Worm (Caenorhabditis elegans): Measurements from ENCODE around the gene C48D1.9.

C48D1.9 gene

DNA sequence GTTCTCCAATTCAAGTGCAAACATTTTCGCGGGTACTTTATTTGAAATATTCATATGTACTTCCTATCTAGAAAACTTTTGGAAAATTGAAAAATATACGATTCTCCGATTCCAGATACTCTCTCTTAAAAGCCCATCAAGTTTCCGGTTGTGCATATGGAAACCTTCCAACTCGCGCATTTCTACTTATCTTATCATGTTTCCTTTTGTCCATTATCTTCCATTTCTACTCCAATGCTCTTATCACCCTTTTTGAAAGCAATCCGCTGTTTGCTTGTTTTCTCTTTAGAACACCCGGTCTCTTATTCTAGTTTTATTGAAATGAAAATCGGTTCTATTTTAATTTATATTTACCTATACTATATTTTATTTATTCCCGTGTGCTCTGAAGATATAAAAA is 12.2 kb upstream of the C48D1.9 start, which contains the start of gene C48D1.5:
C48D1.5 (plus strand) TSS at position 301 of the 400 bp plus-strand sequence.
- no peak for TF ChIP-seq ztf-4 (tag; optimal IDR thresholded peaks at IDR 0.05)
- TF ChIP-seq elt-2 (tag; optimal IDR thresholded peaks at IDR 0.05), result peak; percentile 33

DNA sequence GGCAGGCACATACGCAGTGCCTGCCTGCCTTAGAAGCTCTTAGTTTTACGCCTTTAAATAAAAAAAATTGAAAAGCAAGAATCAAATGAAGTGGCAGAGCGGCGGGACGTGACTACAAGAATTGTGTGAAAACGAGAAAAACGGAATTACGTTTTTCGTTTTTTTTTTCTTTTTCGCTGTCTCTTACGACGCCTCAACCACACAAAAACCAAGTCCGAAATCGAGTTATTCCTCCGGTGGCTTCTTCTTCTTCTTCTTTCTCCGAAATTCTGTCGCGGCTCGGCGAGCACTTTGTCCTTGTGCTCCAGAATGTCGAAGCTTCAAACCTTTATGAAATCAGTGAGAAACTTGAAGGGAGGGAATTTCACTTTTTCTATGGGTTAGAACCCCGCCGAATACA is 11.1 kb upstream of the C48D1.9 start:
- TF ChIP-seq fkh-10 (GFP tag; optimal IDR thresholded peaks at IDR 0.05) (peak; percentile 72), sox-4 (tag; optimal IDR thresholded peaks at IDR 0.05) (no peak), ces-1 (GFP tag; optimal IDR thresholded peaks at IDR 0.05) (no peak), mep-1 (tag; optimal IDR thresholded peaks at IDR 0.05) (no peak), unc-86 (tag; optimal IDR thresholded peaks at IDR 0.05) (no peak), sptf-1 (tag; optimal IDR thresholded peaks at IDR 0.05) (no peak), irx-1 (tag; optimal IDR thresholded peaks at IDR 0.05) (no peak), nhr-76 (tag; optimal IDR thresholded peaks at IDR 0.05) (no peak), jun-1 (tag; optimal IDR thresholded peaks at IDR 0.05) (no peak)

DNA sequence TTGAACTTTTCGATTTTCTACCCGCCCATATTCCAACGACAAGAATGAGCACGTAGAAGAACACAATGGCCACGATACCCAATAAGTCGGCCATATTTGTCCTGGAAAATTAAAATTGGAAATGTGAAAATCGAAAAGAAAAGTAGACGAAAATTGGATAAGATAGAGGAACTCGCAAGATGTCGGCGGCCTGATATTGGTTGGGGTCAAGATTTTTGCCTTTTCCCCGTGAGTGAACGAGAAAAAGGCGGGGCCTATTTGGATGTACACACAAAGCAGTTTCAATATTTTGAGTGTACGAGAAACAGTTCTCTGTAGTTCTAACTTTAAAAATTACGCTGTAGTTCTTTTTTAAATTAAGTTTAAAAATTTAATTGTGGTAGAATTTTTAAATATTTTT is 5.0 kb upstream of the C48D1.9 start, which contains the start of gene cho-1:
cho-1 (minus strand) TSS at position 101 of the 400 bp plus-strand sequence.
- no peak for TF ChIP-seq zag-1 (tag; optimal IDR thresholded peaks at IDR 0.05)
- TF ChIP-seq ceh-82 (tag; optimal IDR thresholded peaks at IDR 0.05), result no peak

DNA sequence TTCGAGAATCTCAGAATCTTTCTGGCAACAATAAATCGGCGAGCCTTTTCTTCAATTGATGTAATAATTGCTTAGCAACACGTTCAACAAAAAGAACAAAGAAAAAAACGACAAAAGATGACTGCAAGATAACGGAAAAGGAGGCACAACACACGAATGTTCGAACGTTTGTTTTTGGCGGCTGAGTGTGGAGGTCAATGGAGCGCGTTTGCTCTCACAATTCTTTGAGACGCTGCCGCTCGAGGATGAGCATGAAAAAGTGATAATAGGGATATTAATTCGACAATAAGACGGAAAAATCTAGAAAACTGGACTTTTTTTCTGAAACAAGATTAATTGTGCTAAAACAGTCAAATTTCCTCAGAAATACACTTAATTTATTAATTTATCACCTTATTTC is 3.6 kb downstream of the C48D1.9 start:
- TF ChIP-seq F16B12.6 (tag; optimal IDR thresholded peaks at IDR 0.05) (peak; percentile 7), ztf-11 (tag; optimal IDR thresholded peaks at IDR 0.05) (no peak), vab-15 (tag; optimal IDR thresholded peaks at IDR 0.05) (no peak), sptf-1 (tag; optimal IDR thresholded peaks at IDR 0.05) (no peak), efl-1 (optimal IDR thresholded peaks at IDR 0.05) (peak; percentile 78 to 82), efl-1 (GFP tag; optimal IDR thresholded peaks at IDR 0.05 in 1 of 2) (peak; percentile 82 to 98), grh-1 (GFP tag; IDR thresholded peaks at IDR 0.05) (no peak), lin-35 (GFP tag; optimal IDR thresholded peaks at IDR 0.05) (peak; percentile 65 to 90), jun-1 (tag; optimal IDR thresholded peaks at IDR 0.05) (no peak), ceh-82 (tag; optimal IDR thresholded peaks at IDR 0.05) (peak in 1 of 3 experiments; percentile 21), isw-1 (GFP tag; IDR thresholded peaks at IDR 0.05) (no peak), efl-3 (GFP tag; optimal IDR thresholded peaks at IDR 0.05) (no peak), rnt-1 (tag; optimal IDR thresholded peaks at IDR 0.05) (no peak), unc-62 (GFP tag; optimal IDR thresholded peaks at IDR 0.05) (no peak), nhr-71 (tag; optimal IDR thresholded peaks at IDR 0.05) (no peak), ceh-8 (GFP tag; optimal IDR thresholded peaks at IDR 0.05) (no peak), dpl-1 (GFP tag; optimal IDR thresholded peaks at IDR 0.05) (peak; percentile 68 to 84 (median 77)), lsy-2 (tag; optimal IDR thresholded peaks at IDR 0.05) (peak in 1 of 2 experiments; percentile 65), snu-23 (GFP tag; optimal IDR thresholded peaks at IDR 0.05) (peak; percentile 28)

DNA sequence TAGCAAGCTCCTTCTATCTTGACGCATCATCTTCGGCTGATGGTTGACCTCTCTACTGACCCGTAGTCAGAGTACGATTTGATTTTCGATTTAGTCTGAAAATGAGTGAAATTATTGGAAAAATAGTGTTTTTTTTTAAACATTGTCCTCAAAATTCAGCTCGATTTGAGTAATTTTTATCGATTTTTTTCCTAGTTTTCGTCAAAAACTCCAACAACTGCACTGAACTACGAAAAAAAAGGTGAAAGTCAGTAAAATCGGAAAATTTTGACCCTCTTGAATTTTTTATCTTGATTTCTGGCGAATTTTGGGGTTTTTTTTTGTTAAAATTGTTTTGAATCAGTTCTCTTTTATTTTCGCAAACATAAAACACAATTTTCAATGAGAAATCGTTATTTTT is 5.4 kb downstream of the C48D1.9 start, which contains the start of gene ced-3:
ced-3 (minus strand) TSS at position 101 of the 400 bp plus-strand sequence.
- TF ChIP-seq mdl-1 (tag; optimal IDR thresholded peaks at IDR 0.05), result no peak
- TF ChIP-seq efl-1 (optimal IDR thresholded peaks at IDR 0.05), result no peak
- TF ChIP-seq efl-1 (GFP tag; optimal IDR thresholded peaks at IDR 0.05 in 1 of 2), result peak in 1 of 2 experiments; percentile 22

DNA sequence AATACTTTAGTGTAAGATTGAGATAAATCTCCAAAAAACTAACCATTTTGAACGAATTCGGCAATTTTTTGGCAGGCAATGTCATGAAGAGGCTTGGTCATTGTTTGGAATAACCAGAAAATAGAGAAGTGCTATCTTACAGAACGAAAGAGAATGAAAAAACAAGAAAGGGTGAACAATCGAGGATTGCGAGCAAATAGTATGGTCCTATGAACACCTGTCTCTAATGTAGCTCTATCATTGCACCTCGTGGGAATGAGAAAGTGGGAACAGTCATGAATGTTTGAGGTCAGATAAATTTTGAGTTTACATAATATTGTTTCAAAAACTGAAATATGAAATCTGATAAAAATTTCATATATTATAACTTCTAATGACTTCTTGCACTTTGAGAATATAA is 12.2 kb downstream of the C48D1.9 start, which contains the start of gene C48D1.1:
C48D1.1 (minus strand) TSS at position 101 of the 400 bp plus-strand sequence.
- TF ChIP-seq nhr-84 (tag; optimal IDR thresholded peaks at IDR 0.05), result no peak
- no peak for TF ChIP-seq ets-5 (GFP tag; IDR thresholded peaks at IDR 0.05)
- TF ChIP-seq nhr-19 (GFP tag; conservative IDR thresholded peaks at IDR 0.05), result no peak
- TF ChIP-seq sptf-1 (tag; optimal IDR thresholded peaks at IDR 0.05), result no peak
- TF ChIP-seq skn-1 (tag; optimal IDR thresholded peaks at IDR 0.05), result no peak
- TF ChIP-seq ceh-90 (tag; optimal IDR thresholded peaks at IDR 0.05), result no peak
- TF ChIP-seq fkh-8 (tag; optimal IDR thresholded peaks at IDR 0.05), result no peak
